Fruit fly (Drosophila melanogaster) whole organism, embryonic: ENCODE data around the gene CG14695.

ENCODE experiments used
- Adf1 ChIP-seq: fragments of 200-800 bp; sonication (Bioruptor generic); IDR thresholded peaks from 2 replicates; pipeline ENCODE4 v1.3.6; 2022; ENCODE audit warnings: missing biosample characterization, missing genetic modification characterization
- Asciz ChIP-seq: fragments of 200-800 bp; sonication (Bioruptor generic); optimal IDR thresholded peaks from 2 replicates; lab custom pipeline; 2017; ENCODE audit warnings: missing biosample characterization, mild to moderate bottlenecking, missing genetic modification characterization, missing genetic modification reagents
- CG10209 ChIP-seq: fragments of 200-800 bp; sonication (Bioruptor generic); optimal IDR thresholded peaks from 3 replicates; lab custom pipeline; 2017; ENCODE audit warnings: missing biosample characterization, mild to moderate bottlenecking, missing genetic modification characterization, missing genetic modification reagents
- CG10959 ChIP-seq: fragments of 200-800 bp; sonication (Bioruptor generic); IDR thresholded peaks from 2 replicates; pipeline ENCODE4 v1.3.6; 2022; ENCODE audit warnings: missing biosample characterization, missing genetic modification characterization
- CG10979 ChIP-seq: fragments of 200-800 bp; sonication (Bioruptor generic); optimal IDR thresholded peaks from 2 replicates; lab custom pipeline; 2018; ENCODE audit warnings: missing biosample characterization, mild to moderate bottlenecking, missing genetic modification characterization, moderate library complexity
- CG11085 ChIP-seq: fragments of 200-800 bp; sonication (Bioruptor generic); IDR thresholded peaks from 2 replicates; pipeline ENCODE4 v1.3.6; 2022; ENCODE audit warnings: missing biosample characterization, missing genetic modification characterization
- CG11696 ChIP-seq: fragments of 200-800 bp; sonication (Bioruptor generic); IDR thresholded peaks from 2 replicates; pipeline ENCODE4 v1.3.6; 2022; ENCODE audit warnings: missing biosample characterization, missing genetic modification characterization
- CG1233 ChIP-seq: fragments of 200-800 bp; sonication (Bioruptor generic); optimal IDR thresholded peaks from 4 replicates; lab custom pipeline; 2018; ENCODE audit warnings: missing biosample characterization, mild to moderate bottlenecking, missing genetic modification characterization
- CG13296 ChIP-seq: fragments of 200-800 bp; sonication (Bioruptor generic); optimal IDR thresholded peaks from 3 replicates; lab custom pipeline; 2018; ENCODE audit warnings: missing biosample characterization, mild to moderate bottlenecking, missing genetic modification characterization
- CG1602 ChIP-seq: fragments of 200-800 bp; sonication (Bioruptor generic); optimal IDR thresholded peaks from 3 replicates; lab custom pipeline; 2016; ENCODE audit warnings: missing biosample characterization, missing genetic modification characterization
- CG1603 ChIP-seq: fragments of 200-800 bp; sonication (Bioruptor generic); optimal IDR thresholded peaks from 2 replicates; lab custom pipeline; 2019; ENCODE audit warnings: missing biosample characterization, mild to moderate bottlenecking, missing genetic modification characterization, moderate library complexity
- CG17328 ChIP-seq: fragments of 200-800 bp; sonication (Bioruptor generic); IDR thresholded peaks from 2 replicates; pipeline ENCODE4 v1.3.6; 2022; ENCODE audit warnings: missing biosample characterization, missing genetic modification characterization
- CG17359 ChIP-seq: fragments of 200-800 bp; sonication (Bioruptor generic); optimal IDR thresholded peaks from 3 replicates; lab custom pipeline; 2018; ENCODE audit warnings: missing biosample characterization, mild to moderate bottlenecking, missing genetic modification characterization, moderate library complexity
- CG18599 ChIP-seq: fragments of 200-800 bp; sonication (Bioruptor generic); optimal IDR thresholded peaks from 3 replicates; lab custom pipeline; 2017; ENCODE audit warnings: missing biosample characterization, missing genetic modification characterization, mild to moderate bottlenecking, moderate library complexity, missing genetic modification reagents
- CG2129 ChIP-seq: fragments of 200-800 bp; sonication (Bioruptor generic); IDR thresholded peaks from 2 replicates; pipeline ENCODE4 v1.3.6; 2022; ENCODE audit warnings: missing biosample characterization, missing genetic modification characterization; ENCODE audit not compliant: partially characterized antibody
- CG34376 ChIP-seq: fragments of 200-800 bp; sonication (Bioruptor generic); optimal IDR thresholded peaks from 2 replicates; lab custom pipeline; 2018; ENCODE audit warnings: missing biosample characterization, mild to moderate bottlenecking, missing genetic modification characterization
- CG6175 ChIP-seq: fragments of 200-800 bp; sonication (Bioruptor generic); IDR thresholded peaks from 3 replicates; pipeline ENCODE4 v1.3.6; 2022; ENCODE audit warnings: missing biosample characterization, missing genetic modification characterization
- CG6683 ChIP-seq: fragments of 200-800 bp; sonication (Bioruptor generic); optimal IDR thresholded peaks from 2 replicates; lab custom pipeline; 2017; ENCODE audit warnings: missing biosample characterization, mild to moderate bottlenecking, missing genetic modification characterization, missing genetic modification reagents
- CG6689 ChIP-seq: fragments of 200-800 bp; sonication (Bioruptor generic); IDR thresholded peaks from 2 replicates; pipeline ENCODE4 v1.3.6; 2022; ENCODE audit warnings: missing biosample characterization, missing genetic modification characterization
- CG7745 ChIP-seq: fragments of 200-800 bp; sonication (Bioruptor generic); optimal IDR thresholded peaks from 2 replicates; lab custom pipeline; 2018; ENCODE audit warnings: missing biosample characterization, mild to moderate bottlenecking, missing genetic modification characterization, moderate library complexity
- CG9437 ChIP-seq: fragments of 200-800 bp; sonication (Bioruptor generic); optimal IDR thresholded peaks from 2 replicates; lab custom pipeline; 2018; ENCODE audit warnings: missing biosample characterization, mild to moderate bottlenecking, missing genetic modification characterization
- CoRest ChIP-seq: fragments of 200-800 bp; sonication (Bioruptor generic); optimal IDR thresholded peaks from 3 replicates; lab custom pipeline; 2018; ENCODE audit warnings: missing biosample characterization, mild to moderate bottlenecking, missing genetic modification characterization, moderate library complexity
- Dbx ChIP-seq: fragments of 200-800 bp; sonication (Bioruptor generic); IDR thresholded peaks from 3 replicates; pipeline ENCODE4 v1.3.6; 2022; ENCODE audit warnings: missing biosample characterization, missing genetic modification characterization
- Dip3 ChIP-seq: fragments of 200-800 bp; sonication (Bioruptor generic); optimal IDR thresholded peaks from 3 replicates; lab custom pipeline; 2016; ENCODE audit warnings: missing biosample characterization, missing genetic modification characterization
- HLH54F ChIP-seq: fragments of 200-800 bp; sonication (Bioruptor generic); optimal IDR thresholded peaks from 3 replicates; lab custom pipeline; 2016; ENCODE audit warnings: missing biosample characterization, missing genetic modification characterization
- HmgZ ChIP-seq: fragments of 200-800 bp; sonication (Bioruptor generic); optimal IDR thresholded peaks from 2 replicates; lab custom pipeline; 2018; ENCODE audit warnings: missing biosample characterization, mild to moderate bottlenecking, missing genetic modification characterization
- Hmr ChIP-seq: fragments of 200-800 bp; sonication (Bioruptor generic); optimal IDR thresholded peaks from 3 replicates; lab custom pipeline; 2017; ENCODE audit warnings: mild to moderate bottlenecking, missing biosample characterization, missing genetic modification reagents, missing genetic modification characterization
- Hr51 ChIP-seq, 2 experiments: fragments of 200-800 bp; sonication (Bioruptor generic); optimal IDR thresholded peaks; 2 replicates in 1 of 2; 3 replicates in 1 of 2; lab custom pipeline; 2016 to 2018; ENCODE audit warnings: missing biosample characterization in 2 of 2, missing genetic modification characterization in 2 of 2, mild to moderate bottlenecking in 1 of 2, moderate library complexity in 1 of 2
- MTF-1 ChIP-seq: fragments of 200-800 bp; sonication (Bioruptor generic); optimal IDR thresholded peaks from 2 replicates; lab custom pipeline; 2018; ENCODE audit warnings: missing biosample characterization, mild to moderate bottlenecking, missing genetic modification characterization, borderline replicate concordance
- Meics ChIP-seq: fragments of 200-800 bp; sonication (Bioruptor generic); optimal IDR thresholded peaks from 2 replicates; lab custom pipeline; 2017; ENCODE audit warnings: missing biosample characterization, mild to moderate bottlenecking, missing genetic modification characterization
- Nf-YC ChIP-seq: fragments of 200-800 bp; optimal IDR thresholded peaks from 3 replicates; lab custom pipeline; 2019; ENCODE audit warnings: missing biosample characterization, mild to moderate bottlenecking, missing genetic modification characterization, moderate library complexity
- bsh ChIP-seq, 2 experiments: fragments of 200-800 bp; sonication (Bioruptor generic); optimal IDR thresholded peaks; 2 replicates each; lab custom pipeline; 2017 to 2018; ENCODE audit warnings: mild to moderate bottlenecking in 2 of 2, missing biosample characterization in 2 of 2, missing genetic modification characterization in 2 of 2, moderate library complexity in 1 of 2
- cato ChIP-seq: fragments of 200-800 bp; sonication (Bioruptor generic); optimal IDR thresholded peaks from 2 replicates; lab custom pipeline; 2016; ENCODE audit warnings: missing biosample characterization, missing genetic modification characterization, borderline replicate concordance
- chm ChIP-seq: fragments of 200-800 bp; sonication (Bioruptor generic); IDR thresholded peaks from 2 replicates; pipeline ENCODE4 v1.3.6; 2022; ENCODE audit warnings: missing biosample characterization, missing genetic modification characterization
- dan ChIP-seq: fragments of 200-800 bp; sonication (Bioruptor generic); IDR thresholded peaks from 2 replicates; pipeline ENCODE4 v1.3.6; 2022; ENCODE audit warnings: missing biosample characterization, missing genetic modification characterization
- esg ChIP-seq: fragments of 200-800 bp; sonication (Bioruptor generic); conservative IDR thresholded peaks from 2 replicates; pipeline ENCODE4 v1.3.6; 2022; ENCODE audit warnings: missing biosample characterization, missing genetic modification characterization
- fd64A ChIP-seq: fragments of 200-800 bp; sonication (Bioruptor generic); optimal IDR thresholded peaks from 3 replicates; lab custom pipeline; 2018; ENCODE audit warnings: missing biosample characterization, mild to moderate bottlenecking, missing genetic modification characterization
- fd96Cb ChIP-seq: fragments of 200-800 bp; sonication (Bioruptor generic); optimal IDR thresholded peaks from 2 replicates; lab custom pipeline; 2018; ENCODE audit warnings: missing biosample characterization, mild to moderate bottlenecking, missing genetic modification characterization, moderate library complexity
- fu2 ChIP-seq: fragments of 200-800 bp; sonication (Bioruptor generic); optimal IDR thresholded peaks from 2 replicates; lab custom pipeline; 2016; ENCODE audit warnings: missing biosample characterization, missing genetic modification characterization
- gce ChIP-seq: fragments of 200-800 bp; sonication (Bioruptor generic); IDR thresholded peaks from 3 replicates; pipeline ENCODE4 v1.3.6; 2022; ENCODE audit warnings: missing biosample characterization, missing genetic modification characterization
- grau ChIP-seq: fragments of 200-800 bp; optimal IDR thresholded peaks from 3 replicates; lab custom pipeline; 2019; ENCODE audit warnings: missing biosample characterization, mild to moderate bottlenecking, missing genetic modification characterization, moderate library complexity
- ind ChIP-seq: fragments of 200-800 bp; sonication (Bioruptor generic); optimal IDR thresholded peaks from 3 replicates; lab custom pipeline; 2016; ENCODE audit warnings: missing biosample characterization, missing genetic modification characterization
- ken ChIP-seq: fragments of 200-800 bp; sonication (Bioruptor generic); IDR thresholded peaks from 3 replicates; pipeline ENCODE4 v1.3.6; 2022; ENCODE audit warnings: missing biosample characterization, missing genetic modification characterization
- klu ChIP-seq: fragments of 200-800 bp; sonication (Bioruptor generic); IDR thresholded peaks from 2 replicates; pipeline ENCODE4 v1.3.6; 2022; ENCODE audit warnings: missing biosample characterization, missing genetic modification characterization
- repo ChIP-seq: fragments of 200-800 bp; sonication (Bioruptor generic); optimal IDR thresholded peaks from 2 replicates; lab custom pipeline; 2016; ENCODE audit warnings: missing biosample characterization, missing genetic modification characterization
- sc ChIP-seq, 3 experiments: fragments of >200 bp in 2 of 3; fragments of 200-800 bp in 1 of 3; sonication (Bioruptor generic) in 1 of 3; optimal IDR thresholded peaks; 2 replicates in 2 of 3; 3 replicates in 1 of 3; lab custom pipeline; 2017; ENCODE audit warnings: mild to moderate bottlenecking in 1 of 3, missing biosample characterization in 1 of 3, missing genetic modification characterization in 1 of 3, missing genetic modification reagents in 1 of 3
- slou ChIP-seq: fragments of 200-800 bp; sonication (Bioruptor generic); optimal IDR thresholded peaks from 3 replicates; lab custom pipeline; 2016; ENCODE audit warnings: missing biosample characterization, missing genetic modification characterization
- tll ChIP-seq, 2 experiments: fragments of 200-800 bp in 1 of 2; fragments of >200 bp in 1 of 2; sonication (Bioruptor generic) in 1 of 2; optimal IDR thresholded peaks; 2 replicates each; lab custom pipeline; 2017 to 2019; ENCODE audit warnings: missing biosample characterization in 2 of 2, missing genetic modification characterization in 2 of 2, mild to moderate bottlenecking in 1 of 2, moderate library complexity in 1 of 2

Gene CG14695

dm6 chr3R:10872148-10872783 is 6.9 kb downstream of the CG14695 start, which contains the start of gene Fdh:
TSS of gene Fdh (minus strand) at chr3R:10872381.
- TF ChIP-seq CG11085 (GFP tag; lab: Robert Waterston, UW) = no peak
- 0 out of 2 replicates have a peak, but pooled peaks have one; percentile 35 for TF ChIP-seq chm (GFP tag; lab: Robert Waterston, UW)
- TF ChIP-seq Dbx (GFP tag; lab: Robert Waterston, UW) = peak; percentile 54; the same call in 1 of the 3 replicates
- peak; percentile 42 for TF ChIP-seq CG1603 (tag; lab: Kevin White, UChicago)
- TF ChIP-seq CG13296 = peak; percentile 61
- TF ChIP-seq CG6689 (GFP tag; lab: Robert Waterston, UW) = peak; percentile 53; the same call in 1 of the 2 replicates
- peak; percentile 55 for TF ChIP-seq CG18599 (GFP tag; lab: Kevin White, UChicago)
- peak; percentile 30 for TF ChIP-seq CG6683
- TF ChIP-seq CG10209 (GFP tag; lab: Kevin White, UChicago) = peak; percentile 44
- peak; percentile 62 for TF ChIP-seq Meics (GFP tag; lab: Kevin White, UChicago)
- TF ChIP-seq fd96Cb (tag; lab: Kevin White, UChicago) = peak; percentile 48
- peak; percentile 52 for TF ChIP-seq CG34376
- TF ChIP-seq CG10979 = peak; percentile 75
- peak in 1 of 2 experiments; percentile 14 for TF ChIP-seq tll (GFP tag; optimal IDR thresholded peaks at IDR 0.05; lab: Kevin White, UChicago)
- peak; percentile 37 for TF ChIP-seq Dip3 (GFP tag; lab: Kevin White, UChicago)
- 0 out of 3 replicates have a peak, but pooled peaks have one; percentile 26 for TF ChIP-seq ken (GFP tag; lab: Robert Waterston, UW)
- TF ChIP-seq CG2129 = no peak
- no peak for TF ChIP-seq fu2 (GFP tag; lab: Kevin White, UChicago)
- peak; percentile 36 for TF ChIP-seq fd64A (GFP tag; lab: Kevin White, UChicago)
- TF ChIP-seq CG9437 (GFP tag; lab: Kevin White, UChicago) = peak; percentile 18
- peak in 1 of 2 experiments; percentile 68 for TF ChIP-seq Hr51 (GFP tag; optimal IDR thresholded peaks at IDR 0.05; lab: Kevin White, UChicago)
- TF ChIP-seq CG10959 = no peak
- TF ChIP-seq grau (tag; lab: Kevin White, UChicago) = peak; percentile 66
- peak; percentile 66 for TF ChIP-seq CG1233 (GFP tag; lab: Kevin White, UChicago)
- TF ChIP-seq bsh (GFP tag; optimal IDR thresholded peaks at IDR 0.05; lab: Kevin White, UChicago) = peak in 1 of 2 experiments; percentile 59
- TF ChIP-seq cato (GFP tag; lab: Kevin White, UChicago) = peak; percentile 35
- peak; percentile 70 for TF ChIP-seq Nf-YC (tag; lab: Kevin White, UChicago)
- no peak for TF ChIP-seq HLH54F (GFP tag; lab: Kevin White, UChicago)
- peak; percentile 0 for TF ChIP-seq repo (GFP tag; lab: Kevin White, UChicago)
- peak; percentile 64 for TF ChIP-seq Asciz
- no peak for TF ChIP-seq CG7745 (tag; lab: Kevin White, UChicago)
- TF ChIP-seq CG17328 (GFP tag; lab: Robert Waterston, UW) = peak; percentile 60
- TF ChIP-seq HmgZ (tag; lab: Kevin White, UChicago) = peak; percentile 1
- no peak for TF ChIP-seq CG11696
- TF ChIP-seq CG1602 = peak; percentile 58
- TF ChIP-seq Hmr (GFP tag; lab: Kevin White, UChicago) = peak; percentile 64
- no peak for TF ChIP-seq dan
- peak; percentile 5 for TF ChIP-seq slou (GFP tag; lab: Kevin White, UChicago)
- TF ChIP-seq klu (GFP tag; lab: Robert Waterston, UW) = no peak
- TF ChIP-seq ind (GFP tag; lab: Kevin White, UChicago) = peak; percentile 35
- TF ChIP-seq esg (GFP tag; lab: Robert Waterston, UW) = no peak
- TF ChIP-seq CG17359 (tag; lab: Kevin White, UChicago) = peak; percentile 63
- TF ChIP-seq gce = 0 out of 3 replicates have a peak, but pooled peaks have one; percentile 28
- no peak for TF ChIP-seq sc (optimal IDR thresholded peaks at IDR 0.05; lab: Kevin White, UChicago)
- TF ChIP-seq sc (GFP tag; optimal IDR thresholded peaks at IDR 0.05; lab: Kevin White, UChicago) = peak; percentile 23
- TF ChIP-seq CG6175 (GFP tag; lab: Robert Waterston, UW) = no peak
- no peak for TF ChIP-seq Adf1 (GFP tag; lab: Robert Waterston, UW)
- TF ChIP-seq MTF-1 (GFP tag; lab: Kevin White, UChicago) = peak; percentile 30
- peak; percentile 84 for TF ChIP-seq CoRest (tag; lab: Kevin White, UChicago)
